Worm (Caenorhabditis elegans) whole organism, midembryonic: ENCODE measurements around the gene C04B4.2.

Experiments used
- T22C8.4 ChIP-seq: fragments of 200-800 bp; sonication (Bioruptor generic); IDR thresholded peaks from 2 replicates; pipeline ENCODE4 v1.3.6; 2022; ENCODE audit warnings: missing genetic modification characterization, missing compliant biosample characterization
- cog-1 ChIP-seq: sonication (generic microtip); optimal IDR thresholded peaks from 2 replicates; lab custom pipeline; 2016; ENCODE audit warnings: missing genetic modification characterization, missing compliant biosample characterization
- flt-1 ChIP-seq: fragments of 200-800 bp; sonication (Bioruptor generic); IDR thresholded peaks from 2 replicates; pipeline ENCODE4 v1.3.6; 2022; ENCODE audit warnings: missing genetic modification characterization, missing compliant biosample characterization
- klf-2 ChIP-seq: fragments of 200-800 bp; sonication (Bioruptor generic); conservative IDR thresholded peaks from 2 replicates; pipeline ENCODE4 v1.3.6; 2022; ENCODE audit warnings: missing genetic modification reagents, missing genetic modification characterization, missing compliant biosample characterization
- tab-1 ChIP-seq: fragments of 200-800 bp; sonication (Bioruptor generic); IDR thresholded peaks from 2 replicates; pipeline ENCODE4 v1.3.6; 2022; ENCODE audit warnings: missing genetic modification characterization, missing compliant biosample characterization
- ztf-23 ChIP-seq: fragments of 200-800 bp; sonication (Bioruptor generic); IDR thresholded peaks from 2 replicates; pipeline ENCODE4 v1.3.6; 2022; ENCODE audit warnings: missing genetic modification reagents, missing genetic modification characterization, missing compliant biosample characterization
- ztf-29 ChIP-seq: fragments of 200-800 bp; sonication (Bioruptor generic); IDR thresholded peaks from 2 replicates; pipeline ENCODE4 v1.3.6; 2022; ENCODE audit warnings: missing genetic modification reagents, missing genetic modification characterization, missing compliant biosample characterization

ce11 chrX:12256594-12257048, 26.5 kb upstream of the C04B4.2 start, which contains the start of gene E01G6.2:
- TF ChIP-seq ztf-29 (GFP tag; lab: Robert Waterston, UW): no peak
- no peak for TF ChIP-seq klf-2 (GFP tag; lab: Robert Waterston, UW)
- TF ChIP-seq cog-1: no peak
- TF ChIP-seq ztf-23 (GFP tag; lab: Robert Waterston, UW): no peak
- TF ChIP-seq tab-1 (GFP tag; lab: Robert Waterston, UW): no peak
- no peak for TF ChIP-seq flt-1 (GFP tag; lab: Robert Waterston, UW)
- no peak for TF ChIP-seq T22C8.4 (GFP tag; lab: Robert Waterston, UW)
